Worm (Caenorhabditis elegans) whole organism, mixed stage, embryonic: ENCODE measurements around the gene Y43F8A.2.

ENCODE experiments used
- ceh-43 ChIP-seq: fragments of 200-800 bp; sonication (Bioruptor generic); optimal IDR thresholded peaks from 2 replicates; lab custom pipeline; 2018; ENCODE audit warnings: mild to moderate bottlenecking, missing genetic modification characterization, moderate library complexity, missing compliant biosample characterization
- elt-1 ChIP-seq: sonication (generic microtip); optimal IDR thresholded peaks from 2 replicates; lab custom pipeline; 2017; ENCODE audit warnings: missing genetic modification characterization, mild to moderate bottlenecking, missing compliant biosample characterization, antibody characterized with exemption, moderate library complexity, borderline replicate concordance; ENCODE audit not compliant: insufficient read depth
- lin-13 ChIP-seq: fragments of 150-350 bp; optimal IDR thresholded peaks from 2 replicates; lab custom pipeline; 2014; ENCODE audit warnings: missing biosample characterization, missing genetic modification characterization
- lsy-2 ChIP-seq: fragments of 150-350 bp; optimal IDR thresholded peaks from 2 replicates; lab custom pipeline; 2014; ENCODE audit warnings: missing biosample characterization, missing genetic modification characterization
- mep-1 ChIP-seq: fragments of 150-350 bp; optimal IDR thresholded peaks from 2 replicates; lab custom pipeline; 2017; ENCODE audit warnings: missing biosample characterization, missing genetic modification reagents, missing genetic modification characterization, inconsistent platforms
- nhr-237 ChIP-seq: fragments of 150-350 bp; optimal IDR thresholded peaks from 2 replicates; lab custom pipeline; 2014; ENCODE audit warnings: missing biosample characterization, missing genetic modification characterization
- pha-4 ChIP-seq: fragments of 150-350 bp; optimal IDR thresholded peaks from 2 replicates; lab custom pipeline; 2018; ENCODE audit warnings: missing biosample characterization, missing genetic modification reagents, missing genetic modification characterization
- tbx-8 ChIP-seq: fragments of 200-800 bp; sonication (Bioruptor generic); optimal IDR thresholded peaks from 2 replicates; lab custom pipeline; 2018; ENCODE audit warnings: mild to moderate bottlenecking, missing genetic modification characterization, moderate library complexity, missing compliant biosample characterization
- unc-120 ChIP-seq: sonication (generic microtip); optimal IDR thresholded peaks from 2 replicates; lab custom pipeline; 2017; ENCODE audit warnings: missing genetic modification characterization, missing compliant biosample characterization; ENCODE audit not compliant: poor library complexity, severe bottlenecking
- unc-39 ChIP-seq: fragments of 150-350 bp; optimal IDR thresholded peaks from 2 replicates; lab custom pipeline; 2014; ENCODE audit warnings: missing biosample characterization, missing genetic modification characterization
- unc-62 ChIP-seq: fragments of 150-350 bp; optimal IDR thresholded peaks from 2 replicates; lab custom pipeline; 2014; ENCODE audit warnings: missing biosample characterization, missing genetic modification reagents, missing genetic modification characterization

DNA sequence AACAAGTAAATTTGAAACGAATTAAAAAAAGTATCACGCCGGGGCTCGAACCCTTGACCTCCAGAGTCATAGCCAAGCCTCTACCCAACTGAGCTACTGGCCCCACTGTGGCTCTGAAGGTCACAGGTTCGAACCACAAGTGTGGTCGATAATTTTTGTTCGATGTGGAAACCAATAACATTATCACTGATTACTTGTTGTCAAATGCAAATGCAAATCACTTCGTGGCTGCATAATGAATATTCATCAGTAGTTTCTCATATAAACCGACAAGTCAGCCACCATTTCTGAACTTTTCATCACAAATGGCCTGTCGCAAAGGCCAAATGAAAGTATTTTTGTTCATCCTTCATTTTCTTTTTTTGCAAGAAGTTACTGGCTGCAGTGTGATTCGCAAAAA, 23.4 kb downstream of the Y43F8A.2 start, which contains the start of gene C25F9.8:
- TF ChIP-seq mep-1 (tag; lab: Kevin White, UChicago) (no peak), lin-13 (no peak), elt-1 (tag; lab: Kevin White, UChicago) (no peak), unc-120 (tag; lab: Kevin White, UChicago) (no peak), unc-39 (tag; lab: Kevin White, UChicago) (no peak), lsy-2 (tag; lab: Kevin White, UChicago) (no peak), unc-62 (GFP tag; lab: Kevin White, UChicago) (no peak), ceh-43 (GFP tag; lab: Kevin White, UChicago) (no peak), pha-4 (no peak), tbx-8 (no peak), nhr-237 (tag; lab: Kevin White, UChicago) (no peak)
